Worm (Caenorhabditis elegans) whole organism, mixed stage, embryonic: Measurements from ENCODE around the gene F47C12.8.

ENCODE experiments used
- M03D4.4 ChIP-seq: sonication (generic microtip); optimal IDR thresholded peaks from 2 replicates; lab custom pipeline; 2017; ENCODE audit warnings: mild to moderate bottlenecking, missing genetic modification characterization, missing compliant biosample characterization
- bed-3 ChIP-seq: fragments of 200-800 bp; sonication (Bioruptor generic); optimal IDR thresholded peaks from 3 replicates; lab custom pipeline; 2018; ENCODE audit warnings: mild to moderate bottlenecking, missing genetic modification characterization, moderate library complexity, missing compliant biosample characterization
- blmp-1 ChIP-seq: fragments of 150-350 bp; optimal IDR thresholded peaks from 2 replicates; lab custom pipeline; 2014; ENCODE audit warnings: missing biosample characterization, missing genetic modification characterization
- ceh-39 ChIP-seq: fragments of 150-350 bp; optimal IDR thresholded peaks from 2 replicates; lab custom pipeline; 2014; ENCODE audit warnings: missing biosample characterization, missing genetic modification characterization
- ceh-43 ChIP-seq: fragments of 200-800 bp; sonication (Bioruptor generic); optimal IDR thresholded peaks from 2 replicates; lab custom pipeline; 2018; ENCODE audit warnings: mild to moderate bottlenecking, missing genetic modification characterization, moderate library complexity, missing compliant biosample characterization
- ceh-83 ChIP-seq: fragments of 200-800 bp; sonication (Bioruptor generic); optimal IDR thresholded peaks from 2 replicates; lab custom pipeline; 2018; ENCODE audit warnings: mild to moderate bottlenecking, missing genetic modification characterization, missing compliant biosample characterization
- ces-1 ChIP-seq: fragments of 150-350 bp; optimal IDR thresholded peaks from 2 replicates; lab custom pipeline; 2014; ENCODE audit warnings: missing biosample characterization, missing genetic modification reagents, missing genetic modification characterization
- cnd-1 ChIP-seq: fragments of 200-800 bp; sonication (Bioruptor generic); optimal IDR thresholded peaks from 2 replicates; lab custom pipeline; 2018; ENCODE audit warnings: mild to moderate bottlenecking, missing genetic modification characterization, missing compliant biosample characterization
- drap-1 ChIP-seq: fragments of 200-800 bp; sonication (Bioruptor generic); optimal IDR thresholded peaks from 3 replicates; lab custom pipeline; 2018; ENCODE audit warnings: mild to moderate bottlenecking, missing genetic modification characterization, missing compliant biosample characterization
- elt-3 ChIP-seq: fragments of 150-350 bp; optimal IDR thresholded peaks from 2 replicates; lab custom pipeline; 2014; ENCODE audit warnings: missing biosample characterization, missing genetic modification characterization
- flh-1 ChIP-seq: fragments of 200-800 bp; sonication (Bioruptor generic); optimal IDR thresholded peaks from 2 replicates; lab custom pipeline; 2018; ENCODE audit warnings: mild to moderate bottlenecking, missing genetic modification characterization, moderate library complexity, missing compliant biosample characterization
- ham-2 ChIP-seq: fragments of 200-800 bp; sonication (Bioruptor generic); optimal IDR thresholded peaks from 2 replicates; lab custom pipeline; 2018; ENCODE audit warnings: mild to moderate bottlenecking, missing genetic modification characterization, missing compliant biosample characterization
- hlh-1 ChIP-seq: fragments of 150-350 bp; optimal IDR thresholded peaks from 2 replicates; lab custom pipeline; 2014; ENCODE audit warnings: missing biosample characterization, missing genetic modification reagents, missing genetic modification characterization
- lin-13 ChIP-seq: fragments of 150-350 bp; optimal IDR thresholded peaks from 2 replicates; lab custom pipeline; 2014; ENCODE audit warnings: missing biosample characterization, missing genetic modification characterization
- lsy-2 ChIP-seq: fragments of 150-350 bp; optimal IDR thresholded peaks from 2 replicates; lab custom pipeline; 2014; ENCODE audit warnings: missing biosample characterization, missing genetic modification characterization
- mab-5 ChIP-seq: fragments of 150-350 bp; optimal IDR thresholded peaks from 2 replicates; lab custom pipeline; 2014; ENCODE audit warnings: missing biosample characterization, missing genetic modification characterization
- mep-1 ChIP-seq: fragments of 150-350 bp; optimal IDR thresholded peaks from 2 replicates; lab custom pipeline; 2017; ENCODE audit warnings: missing biosample characterization, missing genetic modification reagents, missing genetic modification characterization, inconsistent platforms
- mls-2 ChIP-seq: sonication (generic microtip); optimal IDR thresholded peaks from 2 replicates; lab custom pipeline; 2016; ENCODE audit warnings: mild to moderate bottlenecking, missing genetic modification characterization, moderate library complexity, missing compliant biosample characterization
- nhr-12 ChIP-seq: fragments of 150-350 bp; optimal IDR thresholded peaks from 2 replicates; lab custom pipeline; 2014; ENCODE audit warnings: missing biosample characterization, missing genetic modification characterization
- nhr-2 ChIP-seq: fragments of 150-350 bp; optimal IDR thresholded peaks from 2 replicates; lab custom pipeline; 2014; ENCODE audit warnings: missing biosample characterization, missing genetic modification characterization
- nhr-237 ChIP-seq: fragments of 150-350 bp; optimal IDR thresholded peaks from 2 replicates; lab custom pipeline; 2014; ENCODE audit warnings: missing biosample characterization, missing genetic modification characterization
- nhr-28 ChIP-seq: fragments of 150-350 bp; optimal IDR thresholded peaks from 2 replicates; lab custom pipeline; 2014; ENCODE audit warnings: missing biosample characterization, missing genetic modification characterization
- nhr-76 ChIP-seq: sonication (generic microtip); optimal IDR thresholded peaks from 2 replicates; lab custom pipeline; 2017; ENCODE audit warnings: missing biosample characterization, missing genetic modification characterization
- pha-4 ChIP-seq: fragments of 150-350 bp; optimal IDR thresholded peaks from 2 replicates; lab custom pipeline; 2018; ENCODE audit warnings: missing biosample characterization, missing genetic modification reagents, missing genetic modification characterization
- snpc-4 ChIP-seq: fragments of 150-350 bp; optimal IDR thresholded peaks from 2 replicates; lab custom pipeline; 2014; ENCODE audit warnings: missing biosample characterization, missing genetic modification characterization
- sptf-1 ChIP-seq: sonication (generic microtip); optimal IDR thresholded peaks from 2 replicates; lab custom pipeline; 2017; ENCODE audit warnings: mild to moderate bottlenecking, missing genetic modification characterization, moderate library complexity, missing compliant biosample characterization
- unc-120 ChIP-seq: sonication (generic microtip); optimal IDR thresholded peaks from 2 replicates; lab custom pipeline; 2017; ENCODE audit warnings: missing genetic modification characterization, missing compliant biosample characterization; ENCODE audit not compliant: poor library complexity, severe bottlenecking
- unc-39 ChIP-seq: fragments of 150-350 bp; optimal IDR thresholded peaks from 2 replicates; lab custom pipeline; 2014; ENCODE audit warnings: missing biosample characterization, missing genetic modification characterization
- unc-62 ChIP-seq: fragments of 150-350 bp; optimal IDR thresholded peaks from 2 replicates; lab custom pipeline; 2014; ENCODE audit warnings: missing biosample characterization, missing genetic modification reagents, missing genetic modification characterization

Gene F47C12.8

DNA sequence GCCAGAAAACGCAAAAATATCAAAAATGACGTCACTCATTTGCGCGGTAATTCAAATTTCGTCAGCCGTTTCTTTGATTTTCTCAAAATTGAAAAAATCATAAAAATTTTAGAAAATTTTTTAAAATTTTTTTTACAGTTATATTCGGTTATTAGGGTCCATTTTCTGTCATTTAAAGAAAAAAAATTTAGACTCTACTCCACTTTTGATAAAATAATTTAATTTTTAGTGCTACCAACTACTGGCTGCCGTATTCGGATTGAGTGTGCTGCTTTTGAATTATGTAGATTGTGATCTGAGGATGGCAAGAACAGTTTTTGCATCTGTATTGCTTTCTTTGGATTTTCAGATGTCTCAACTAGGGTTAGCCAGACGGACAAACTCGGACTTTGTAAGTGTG lies 35.8 kb downstream of the F47C12.8 start, which contains the start of gene Y46C8AM.1:
Y46C8AM.1 (plus strand) TSS at position 301 of the 400 bp plus-strand sequence.
- TF ChIP-seq mab-5 = no peak
- TF ChIP-seq unc-62 (GFP tag; lab: Kevin White, UChicago) = no peak
- TF ChIP-seq nhr-76 (tag; lab: Kevin White, UChicago) = no peak
- no peak for TF ChIP-seq mep-1 (tag; lab: Kevin White, UChicago)
- TF ChIP-seq nhr-237 (tag; lab: Kevin White, UChicago) = no peak
- no peak for TF ChIP-seq nhr-2 (tag; lab: Kevin White, UChicago)
- no peak for TF ChIP-seq bed-3 (GFP tag; lab: Kevin White, UChicago)
- TF ChIP-seq ceh-43 (GFP tag; lab: Kevin White, UChicago) = no peak
- TF ChIP-seq M03D4.4 (tag; lab: Kevin White, UChicago) = no peak
- TF ChIP-seq snpc-4 (tag; lab: Kevin White, UChicago) = no peak
- TF ChIP-seq cnd-1 (tag; lab: Kevin White, UChicago) = no peak
- TF ChIP-seq unc-39 = no peak
- TF ChIP-seq ces-1 (GFP tag; lab: Kevin White, UChicago) = no peak
- no peak for TF ChIP-seq ceh-39 (tag; lab: Kevin White, UChicago)
- no peak for TF ChIP-seq lsy-2
- no peak for TF ChIP-seq hlh-1 (tag; lab: Kevin White, UChicago)
- TF ChIP-seq nhr-28 (tag; lab: Kevin White, UChicago) = no peak
- TF ChIP-seq sptf-1 (tag; lab: Kevin White, UChicago) = no peak
- no peak for TF ChIP-seq mls-2 (tag; lab: Kevin White, UChicago)

ce11 chrIV:3960396-3960795 lies 38.0 kb downstream of the F47C12.8 start, which contains the start of gene clec-75:
Gene clec-75, plus strand, starts transcription at chrIV:3960734.
- TF ChIP-seq snpc-4 (tag; lab: Kevin White, UChicago) = no peak
- no peak for TF ChIP-seq mls-2 (tag; lab: Kevin White, UChicago)
- TF ChIP-seq ces-1 (GFP tag; lab: Kevin White, UChicago) = no peak
- no peak for TF ChIP-seq blmp-1 (tag; lab: Kevin White, UChicago)
- TF ChIP-seq nhr-28 (tag; lab: Kevin White, UChicago) = no peak
- TF ChIP-seq elt-3 (tag; lab: Kevin White, UChicago) = no peak
- no peak for TF ChIP-seq nhr-76 (tag; lab: Kevin White, UChicago)
- TF ChIP-seq ceh-39 (tag; lab: Kevin White, UChicago) = no peak
- TF ChIP-seq pha-4 (tag; lab: Kevin White, UChicago) = no peak

ce11 chrIV:3956705-3957104 lies 41.7 kb downstream of the F47C12.8 start, which contains the start of gene clec-74:
Gene clec-74, plus strand, starts transcription at chrIV:3957005.
- TF ChIP-seq unc-39 (no peak), elt-3 (tag; lab: Kevin White, UChicago) (no peak), lin-13 (tag; lab: Kevin White, UChicago) (no peak), drap-1 (GFP tag; lab: Kevin White, UChicago) (no peak), cnd-1 (tag; lab: Kevin White, UChicago) (no peak), mls-2 (tag; lab: Kevin White, UChicago) (no peak), blmp-1 (tag; lab: Kevin White, UChicago) (no peak), M03D4.4 (tag; lab: Kevin White, UChicago) (no peak), nhr-12 (no peak), ceh-43 (GFP tag; lab: Kevin White, UChicago) (no peak), flh-1 (GFP tag; lab: Kevin White, UChicago) (no peak), unc-120 (tag; lab: Kevin White, UChicago) (no peak), ces-1 (GFP tag; lab: Kevin White, UChicago) (no peak), ham-2 (GFP tag; lab: Kevin White, UChicago) (no peak), ceh-83 (GFP tag; lab: Kevin White, UChicago) (no peak), lsy-2 (no peak), sptf-1 (tag; lab: Kevin White, UChicago) (no peak)

- TF ChIP-seq pha-4 (tag; lab: Kevin White, UChicago) (no peak), unc-39 (no peak), nhr-76 (tag; lab: Kevin White, UChicago) (no peak), elt-3 (tag; lab: Kevin White, UChicago) (no peak), hlh-1 (tag; lab: Kevin White, UChicago) (no peak), blmp-1 (tag; lab: Kevin White, UChicago) (no peak), sptf-1 (tag; lab: Kevin White, UChicago) (no peak), ceh-83 (GFP tag; lab: Kevin White, UChicago) (no peak)
- TF ChIP-seq, all 35 proteins: peak for 0
Observed at ce11 chrIV:3956095-3956494, 42.3 kb downstream of the F47C12.8 start, which contains the start of gene clec-73. Gene clec-73, minus strand, starts transcription at chrIV:3956195.
